Worm (Caenorhabditis elegans) whole organism, late embryonic: ENCODE data around the gene ZK418.5.

Experiments used
- C08G9.2 ChIP-seq: sonication (generic microtip); optimal IDR thresholded peaks from 2 replicates; lab custom pipeline; 2016; ENCODE audit warnings: mild to moderate bottlenecking, missing genetic modification characterization, moderate library complexity, missing compliant biosample characterization
- ceh-14 ChIP-seq: sonication (generic microtip); optimal IDR thresholded peaks from 2 replicates; lab custom pipeline; 2016; ENCODE audit warnings: missing genotype, missing genetic modification characterization, missing compliant biosample characterization
- ceh-22 ChIP-seq: sonication (generic microtip); optimal IDR thresholded peaks from 2 replicates; lab custom pipeline; 2017; ENCODE audit warnings: missing biosample characterization, missing genetic modification characterization
- ceh-24 ChIP-seq: sonication (generic microtip); optimal IDR thresholded peaks from 2 replicates; lab custom pipeline; 2016; ENCODE audit warnings: mild to moderate bottlenecking, missing genetic modification characterization, missing compliant biosample characterization
- ceh-30 ChIP-seq: fragments of 150-350 bp; optimal IDR thresholded peaks from 2 replicates; lab custom pipeline; 2014; ENCODE audit warnings: missing biosample characterization, missing genetic modification characterization
- ceh-48 ChIP-seq: sonication (generic microtip); optimal IDR thresholded peaks from 2 replicates; lab custom pipeline; 2016; ENCODE audit warnings: missing genetic modification characterization, inconsistent platforms, missing compliant biosample characterization
- ets-4 ChIP-seq: sonication (generic microtip); optimal IDR thresholded peaks from 2 replicates; lab custom pipeline; 2016; ENCODE audit warnings: missing genetic modification characterization, missing compliant biosample characterization
- eyg-1 ChIP-seq: sonication (generic microtip); optimal IDR thresholded peaks from 2 replicates; lab custom pipeline; 2016; ENCODE audit warnings: missing genotype, missing genetic modification characterization, missing compliant biosample characterization
- pha-4 ChIP-seq: fragments of 150-350 bp; optimal IDR thresholded peaks from 2 replicates; lab custom pipeline; 2018; ENCODE audit warnings: missing biosample characterization, missing genetic modification reagents, missing genetic modification characterization
- ztf-16 ChIP-seq: sonication (generic microtip); optimal IDR thresholded peaks from 2 replicates; lab custom pipeline; 2017; ENCODE audit warnings: missing genetic modification characterization, missing compliant biosample characterization

ZK418.5 gene

DNA sequence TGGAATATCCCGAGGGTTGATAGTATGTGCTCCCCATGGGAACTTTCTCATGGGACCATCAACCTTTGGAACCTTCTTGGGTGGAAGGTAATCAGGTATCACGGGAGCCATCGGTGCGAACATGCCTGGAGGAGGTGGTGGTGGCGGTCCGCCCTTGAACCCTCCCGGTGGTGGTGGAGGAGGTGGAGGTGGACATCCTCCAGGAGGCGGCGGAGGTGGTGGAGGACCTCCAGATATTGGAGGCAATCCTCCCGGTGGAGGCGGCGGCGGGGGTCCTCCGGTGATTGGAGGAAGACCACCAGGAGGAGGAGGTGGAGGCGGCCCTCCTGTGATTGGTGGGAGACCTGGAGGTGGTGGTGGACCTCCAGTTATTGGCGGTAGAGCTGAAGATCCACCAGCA lies 47.8 kb downstream of the ZK418.5 start:
- TF ChIP-seq ztf-16 (tag; lab: Kevin White, UChicago) (no peak), C08G9.2 (tag; lab: Kevin White, UChicago) (no peak), ceh-14 (tag; lab: Kevin White, UChicago) (no peak), ets-4 (tag; lab: Kevin White, UChicago) (no peak), ceh-30 (tag; lab: Kevin White, UChicago) (no peak), ceh-24 (tag; lab: Kevin White, UChicago) (no peak), ceh-22 (no peak), pha-4 (tag; lab: Kevin White, UChicago) (no peak), ceh-48 (no peak), eyg-1 (tag; lab: Kevin White, UChicago) (no peak)
